Fruit fly (Drosophila melanogaster): ENCODE data around the gene X11Lbeta.

The X11Lbeta gene

DNA sequence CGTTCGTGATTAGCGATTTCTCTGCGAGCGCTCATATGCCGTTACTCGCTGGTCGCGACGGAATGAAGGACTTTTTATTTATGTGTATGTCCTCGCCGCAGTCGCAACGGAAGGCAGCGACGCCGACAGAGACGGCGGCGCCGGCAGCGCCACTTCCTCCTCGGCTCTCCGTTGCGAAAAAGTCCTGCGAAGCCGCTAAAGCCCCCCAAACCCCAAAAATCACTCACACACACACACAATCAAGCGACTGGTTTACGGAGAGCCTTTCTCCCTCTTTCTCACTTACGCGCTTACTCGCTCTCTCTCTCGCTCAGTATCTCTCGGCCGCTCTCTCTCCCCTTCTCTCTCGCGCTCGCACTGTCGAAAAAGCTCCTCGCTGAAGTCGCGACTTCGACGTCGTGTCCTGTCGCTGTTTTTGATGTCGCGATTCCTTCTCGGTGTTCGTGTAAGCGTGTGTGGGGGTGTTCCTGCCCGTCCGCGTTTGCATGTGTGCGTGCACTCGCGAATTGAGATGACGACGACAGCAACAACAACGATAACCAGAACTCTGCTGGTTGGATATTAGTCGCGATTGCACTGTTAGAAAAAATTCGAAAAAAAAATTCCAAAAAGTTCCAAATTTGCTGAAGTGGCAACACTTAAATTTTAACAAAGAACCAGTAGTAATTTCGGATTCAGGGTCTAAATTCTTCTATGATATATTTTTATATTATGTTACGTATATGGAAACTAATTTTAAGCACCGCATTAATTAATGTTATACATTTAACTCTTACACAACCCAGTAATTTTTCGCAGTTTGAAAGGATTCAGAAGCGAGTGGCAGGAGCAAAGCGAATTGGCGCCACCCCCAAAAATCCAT is 7.2 kb upstream of the X11Lbeta start, which contains the start of gene CG43347 (continued):
- TF ChIP-seq amos (GFP tag; IDR thresholded peaks at IDR 0.05; ENCODE audit: partially characterized antibody), result no peak
- TF ChIP-seq Hr78 (GFP tag; optimal IDR thresholded peaks at IDR 0.05), result peak in 1 of 2 experiments; percentile 21
- no peak for TF ChIP-seq CG17912 (GFP tag; optimal IDR thresholded peaks at IDR 0.05)
- TF ChIP-seq Oli (tag; optimal IDR thresholded peaks at IDR 0.05), result peak; percentile 75
- TF ChIP-seq dm (GFP tag; optimal IDR thresholded peaks at IDR 0.05), result no peak
- TF ChIP-seq CG17568 (GFP tag; optimal IDR thresholded peaks at IDR 0.05), result no peak
- peak; percentile 22 for TF ChIP-seq CG31365 (tag; optimal IDR thresholded peaks at IDR 0.05)
- TF ChIP-seq pzg (GFP tag; optimal IDR thresholded peaks at IDR 0.05), result no peak
- peak; percentile 46 for TF ChIP-seq pho (GFP tag; optimal IDR thresholded peaks at IDR 0.05)
- no peak for TF ChIP-seq jigr1 (GFP tag; IDR thresholded peaks at IDR 0.05)
- TF ChIP-seq Pdp1 (GFP tag; optimal IDR thresholded peaks at IDR 0.05), result peak; percentile 22 to 44
- no peak for TF ChIP-seq inv (GFP tag; IDR thresholded peaks at IDR 0.05; ENCODE audit: partially characterized antibody)
- TF ChIP-seq MBD-R2 (GFP tag; IDR thresholded peaks at IDR 0.05), result no peak
- TF ChIP-seq Rfx (GFP tag; IDR thresholded peaks at IDR 0.05), result peak; percentile 57
- 0 out of 3 replicates have a peak, but pooled peaks have one; percentile 37 for TF ChIP-seq CG11456 (GFP tag; IDR thresholded peaks at IDR 0.05)
- no peak for TF ChIP-seq Dad (GFP tag; optimal IDR thresholded peaks at IDR 0.05)
- 0 out of 3 replicates have a peak, but pooled peaks have one; percentile 25 for TF ChIP-seq CG14050 (GFP tag; IDR thresholded peaks at IDR 0.05)
- peak; percentile 69 for TF ChIP-seq CG10979 (tag; optimal IDR thresholded peaks at IDR 0.05)
- TF ChIP-seq ap (GFP tag; IDR thresholded peaks at IDR 0.05), result 0 out of 2 replicates have a peak, but pooled peaks have one; percentile 38
- peak; percentile 28 for TF ChIP-seq Fer2 (tag; optimal IDR thresholded peaks at IDR 0.05)
- TF ChIP-seq CG8281 (tag; optimal IDR thresholded peaks at IDR 0.05), result peak; percentile 19
- TF ChIP-seq CG17359 (tag; optimal IDR thresholded peaks at IDR 0.05), result peak; percentile 72
- TF ChIP-seq HmgZ (tag; optimal IDR thresholded peaks at IDR 0.05), result peak; percentile 34
- peak; percentile 55 for TF ChIP-seq CG18476 (GFP tag; optimal IDR thresholded peaks at IDR 0.05)
- no peak for TF ChIP-seq NC2α (GFP tag; optimal IDR thresholded peaks at IDR 0.05)
- peak; percentile 68 for TF ChIP-seq CG18262 (tag; optimal IDR thresholded peaks at IDR 0.05)
- TF ChIP-seq CG12155 (GFP tag; optimal IDR thresholded peaks at IDR 0.05), result no peak
- peak; percentile 36 for TF ChIP-seq Max (GFP tag; optimal IDR thresholded peaks at IDR 0.05)
- TF ChIP-seq bbx (GFP tag; IDR thresholded peaks at IDR 0.05; ENCODE audit: partially characterized antibody), result no peak
- peak; percentile 81 for TF ChIP-seq CG7839 (tag; optimal IDR thresholded peaks at IDR 0.05)
- no peak for TF ChIP-seq Tbp (GFP tag; optimal IDR thresholded peaks at IDR 0.05)
- TF ChIP-seq vvl (GFP tag; IDR thresholded peaks at IDR 0.05), result peak; percentile 55
- peak; percentile 55 for TF ChIP-seq gcm (GFP tag; optimal IDR thresholded peaks at IDR 0.05)
- peak; percentile 92 for TF ChIP-seq Ets65A (GFP tag)
- TF ChIP-seq eyg (GFP tag; optimal IDR thresholded peaks at IDR 0.05), result no peak
- TF ChIP-seq shn (GFP tag; optimal IDR thresholded peaks at IDR 0.05), result no peak
- peak; percentile 79 for TF ChIP-seq row (GFP tag; IDR thresholded peaks at IDR 0.05)
- peak in 1 of 2 experiments; percentile 9 for TF ChIP-seq insv (GFP tag; optimal IDR thresholded peaks at IDR 0.05)
- TF ChIP-seq ac (GFP tag; optimal IDR thresholded peaks at IDR 0.05), result no peak
- peak; percentile 43 for TF ChIP-seq sd (tag; optimal IDR thresholded peaks at IDR 0.05)
- no peak for TF ChIP-seq CG7745 (tag; optimal IDR thresholded peaks at IDR 0.05)
- TF ChIP-seq al (GFP tag; IDR thresholded peaks at IDR 0.05), result 0 out of 2 replicates have a peak, but pooled peaks have one; percentile 21
- TF ChIP-seq Rx (GFP tag; IDR thresholded peaks at IDR 0.05), result 0 out of 2 replicates have a peak, but pooled peaks have one; percentile 18
- peak; percentile 60 for TF ChIP-seq Blimp-1 (GFP tag; optimal IDR thresholded peaks at IDR 0.05)
- no peak for TF ChIP-seq gfzf (GFP tag; optimal IDR thresholded peaks at IDR 0.05)
- TF ChIP-seq tin (GFP tag; optimal IDR thresholded peaks at IDR 0.05), result peak; percentile 58
- peak; percentile 32; the same call in 1 of the 3 replicates for TF ChIP-seq Aef1 (GFP tag; IDR thresholded peaks at IDR 0.05)
- TF ChIP-seq CG8388 (GFP tag; optimal IDR thresholded peaks at IDR 0.05), result peak; percentile 63
